Worm (Caenorhabditis elegans): ENCODE data around the gene tbce-1.

tbce-1 gene

ce11 chrIV:8291232-8291631 is 3.3 kb upstream of the tbce-1 start, which contains the start of gene K07H8.2:
TSS of gene K07H8.2 (plus strand) at chrIV:8291532.
- TF ChIP-seq lin-29 (GFP tag; IDR thresholded peaks at IDR 0.05) (no peak), zfp-2 (tag; optimal IDR thresholded peaks at IDR 0.05) (no peak), lin-39 (tag; optimal IDR thresholded peaks at IDR 0.05) (no peak), nhr-10 (tag; optimal IDR thresholded peaks at IDR 0.05) (no peak), hlh-11 (tag; optimal IDR thresholded peaks at IDR 0.05) (no peak), ceh-28 (tag; optimal IDR thresholded peaks at IDR 0.05) (no peak), egl-27 (tag; optimal IDR thresholded peaks at IDR 0.05) (no peak), ceh-44 (GFP tag; IDR thresholded peaks at IDR 0.05) (no peak), vab-7 (GFP tag; IDR thresholded peaks at IDR 0.05) (no peak), nhr-28 (tag; optimal IDR thresholded peaks at IDR 0.05) (no peak), unc-39 (tag; optimal IDR thresholded peaks at IDR 0.05) (no peak), aha-1 (tag) (no peak), spr-1 (tag; optimal IDR thresholded peaks at IDR 0.05) (no peak), gei-8 (GFP tag; optimal IDR thresholded peaks at IDR 0.05) (no peak), lir-3 (tag; optimal IDR thresholded peaks at IDR 0.05) (no peak), saeg-2 (GFP tag; IDR thresholded peaks at IDR 0.05) (no peak), ctbp-1 (GFP tag; IDR thresholded peaks at IDR 0.05) (no peak), duxl-1 (tag; optimal IDR thresholded peaks at IDR 0.05; ENCODE audit: poor library complexity) (no peak), ces-1 (GFP tag; optimal IDR thresholded peaks at IDR 0.05) (no peak), madf-5 (GFP tag; IDR thresholded peaks at IDR 0.05) (no peak)

ce11 chrIV:8297192-8297591 is 2.7 kb downstream of the tbce-1 start, which contains the start of gene nprl-3:
TSS of gene nprl-3 (plus strand) at chrIV:8297492.
- TF ChIP-seq dpl-1 (GFP tag; optimal IDR thresholded peaks at IDR 0.05), result no peak
- TF ChIP-seq hmg-1.1 (GFP tag; IDR thresholded peaks at IDR 0.05), result no peak
- no peak for TF ChIP-seq zag-1 (tag; optimal IDR thresholded peaks at IDR 0.05)

DNA sequence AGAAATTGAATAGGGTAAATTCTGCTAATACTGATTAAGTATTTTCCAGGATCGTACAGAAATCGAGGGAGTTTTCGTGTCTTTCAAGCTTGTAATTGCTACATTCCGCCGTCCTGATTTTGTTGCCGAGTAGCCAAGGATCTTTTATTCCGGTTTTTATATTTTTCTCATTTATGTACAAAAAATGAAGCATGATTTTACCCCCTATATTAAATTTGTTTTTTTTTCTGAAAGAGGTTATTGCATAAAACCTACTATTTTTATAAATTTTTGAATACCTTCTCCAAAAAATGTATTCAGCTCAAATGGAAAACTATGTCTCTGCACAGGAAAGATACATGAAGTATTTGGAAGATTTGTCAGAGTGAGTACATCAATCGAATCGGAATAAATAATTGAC is 5.1 kb downstream of the tbce-1 start, which contains the start of gene F35H10.6:
TSS of gene F35H10.6 (plus strand) at position 301 of the 400 bp plus-strand sequence.
- TF ChIP-seq Y48G9A.11 (GFP tag; IDR thresholded peaks at IDR 0.05) (no peak), nhr-48 (tag; optimal IDR thresholded peaks at IDR 0.05) (no peak), fos-1 (tag; optimal IDR thresholded peaks at IDR 0.05) (no peak), egl-43 (GFP tag; IDR thresholded peaks at IDR 0.05) (no peak), ceh-82 (tag; optimal IDR thresholded peaks at IDR 0.05) (no peak), unc-62 (GFP tag; optimal IDR thresholded peaks at IDR 0.05 in 1 of 2) (no peak), unc-62 (tag; optimal IDR thresholded peaks at IDR 0.05) (no peak), nhr-25 (tag; optimal IDR thresholded peaks at IDR 0.05; ENCODE audit: borderline replicate concordance, insufficient read depth) (no peak), nhr-10 (tag; optimal IDR thresholded peaks at IDR 0.05) (no peak), hif-1 (tag; optimal IDR thresholded peaks at IDR 0.05) (no peak), F44E2.7 (GFP tag; IDR thresholded peaks at IDR 0.05) (no peak), T26A8.4 (GFP tag; IDR thresholded peaks at IDR 0.05) (no peak), T20F7.1 (GFP tag; optimal IDR thresholded peaks at IDR 0.05) (no peak), aly-2 (tag; optimal IDR thresholded peaks at IDR 0.05) (no peak), daf-8 (GFP tag; IDR thresholded peaks at IDR 0.05) (no peak), nhr-76 (tag; optimal IDR thresholded peaks at IDR 0.05) (no peak), pqm-1 (tag; optimal IDR thresholded peaks at IDR 0.05) (no peak), lsy-2 (tag; optimal IDR thresholded peaks at IDR 0.05) (no peak), zip-11 (GFP tag; IDR thresholded peaks at IDR 0.05) (no peak), aha-1 (tag) (no peak)

All from whole organism, L4 larva.